Fruit fly (Drosophila melanogaster): Measurements from ENCODE around the gene CG7778.
A peak's percentile ranks its signal among the peaks of the same experiment; 100 is the strongest.

Gene CG7778

DNA sequence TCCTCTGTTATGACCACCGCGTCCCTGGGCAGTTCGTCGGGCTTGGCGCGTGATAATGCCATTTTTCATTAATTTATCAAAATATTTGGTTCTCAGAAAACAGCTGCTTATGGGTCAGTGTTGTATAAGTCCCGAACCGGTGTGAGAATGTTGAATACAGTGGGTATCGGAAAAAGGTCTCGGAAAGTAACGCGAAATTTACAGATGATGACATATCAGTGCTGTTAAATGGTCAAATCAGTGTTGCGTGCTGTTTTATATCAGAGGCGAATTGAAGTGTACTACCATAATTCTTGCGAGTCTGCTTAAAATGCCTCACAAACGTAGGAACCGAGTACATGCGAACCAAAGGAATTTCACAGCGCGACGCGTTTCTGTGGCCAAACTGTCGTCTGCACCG, 36.2 kb downstream of the CG7778 start, which contains the start of the genes CG13392 and Rcd4 (continued):
- TF ChIP-seq CG1832 (GFP tag; optimal IDR thresholded peaks at IDR 0.05) (no peak), CG30403 (GFP tag; optimal IDR thresholded peaks at IDR 0.05) (peak; percentile 71), Hmx (GFP tag; optimal IDR thresholded peaks at IDR 0.05) (no peak), HHEX (GFP tag; optimal IDR thresholded peaks at IDR 0.05) (peak; percentile 56), ci (GFP tag; IDR thresholded peaks at IDR 0.05) (peak; percentile 68; the same call in 2 of the 3 replicates), tgo (GFP tag; IDR thresholded peaks at IDR 0.05) (0 out of 3 replicates have a peak, but pooled peaks have one; percentile 20), aop (GFP tag; IDR thresholded peaks at IDR 0.05) (no peak), CG9876 (GFP tag; optimal IDR thresholded peaks at IDR 0.05) (peak; percentile 45), CG11398 (GFP tag; optimal IDR thresholded peaks at IDR 0.05) (peak; percentile 65), NfI (GFP tag; optimal IDR thresholded peaks at IDR 0.05) (peak; percentile 72), usp (GFP tag; optimal IDR thresholded peaks at IDR 0.05) (no peak), CG12391 (tag; optimal IDR thresholded peaks at IDR 0.05) (peak; percentile 47), Hand (GFP tag; optimal IDR thresholded peaks at IDR 0.05) (no peak), CG17912 (GFP tag; optimal IDR thresholded peaks at IDR 0.05) (no peak), Poxn (GFP tag; IDR thresholded peaks at IDR 0.05) (no peak), dpn (GFP tag; optimal IDR thresholded peaks at IDR 0.05) (peak; percentile 70 to 82), HmgZ (tag; optimal IDR thresholded peaks at IDR 0.05) (peak; percentile 84), lilli (GFP tag; optimal IDR thresholded peaks at IDR 0.05) (peak; percentile 83), wek (GFP tag; optimal IDR thresholded peaks at IDR 0.05) (no peak), sens (GFP tag) (peak; percentile 91), ab (GFP tag; optimal IDR thresholded peaks at IDR 0.05) (no peak), CG6765 (GFP tag; optimal IDR thresholded peaks at IDR 0.05) (peak; percentile 32), Hr51 (GFP tag; optimal IDR thresholded peaks at IDR 0.05) (peak; percentile 20 to 76), CG3838 (GFP tag; optimal IDR thresholded peaks at IDR 0.05) (no peak), CG17361 (GFP tag; IDR thresholded peaks at IDR 0.05) (peak; percentile 28; the same call in 1 of the 3 replicates), CG7928 (GFP tag; optimal IDR thresholded peaks at IDR 0.05) (peak; percentile 25), CG10431 (GFP tag; optimal IDR thresholded peaks at IDR 0.05) (peak; percentile 40), mld (GFP tag; IDR thresholded peaks at IDR 0.05; ENCODE audit: partially characterized antibody) (peak; percentile 13; the same call in 1 of the 3 replicates), nerfin-2 (GFP tag; IDR thresholded peaks at IDR 0.05; ENCODE audit: partially characterized antibody) (peak; percentile 58; the same call in 1 of the 2 replicates), CG3726 (GFP tag; IDR thresholded peaks at IDR 0.05) (no peak), Mrtf (GFP tag; IDR thresholded peaks at IDR 0.05) (0 out of 3 replicates have a peak, but pooled peaks have one; percentile 34), Hey (tag; optimal IDR thresholded peaks at IDR 0.05) (no peak), Opbp (GFP tag; IDR thresholded peaks at IDR 0.05; ENCODE audit: partially characterized antibody) (peak; percentile 77; the same call in 2 of the 3 replicates), hbn (GFP tag; IDR thresholded peaks at IDR 0.05; ENCODE audit: partially characterized antibody) (peak; percentile 53; the same call in 1 of the 2 replicates), Sox102F (GFP tag; optimal IDR thresholded peaks at IDR 0.05) (peak; percentile 16), CG7556 (GFP tag; optimal IDR thresholded peaks at IDR 0.05) (peak; percentile 59), sisA (GFP tag; IDR thresholded peaks at IDR 0.05) (0 out of 2 replicates have a peak, but pooled peaks have one; percentile 33), slbo (GFP tag; IDR thresholded peaks at IDR 0.05) (peak; percentile 85), ERR (GFP tag; optimal IDR thresholded peaks at IDR 0.05) (peak; percentile 81), Doc3 (GFP tag; IDR thresholded peaks at IDR 0.05; ENCODE audit: partially characterized antibody) (peak; percentile 67; the same call in 1 of the 3 replicates), CG14710 (tag; optimal IDR thresholded peaks at IDR 0.05) (peak; percentile 66), zf30C (GFP tag; optimal IDR thresholded peaks at IDR 0.05) (peak; percentile 36), Sox100B (GFP tag; optimal IDR thresholded peaks at IDR 0.05) (no peak), Dref (GFP tag; IDR thresholded peaks at IDR 0.05) (peak; percentile 57), CG31441 (GFP tag; IDR thresholded peaks at IDR 0.05) (no peak), CG2129 (GFP tag; IDR thresholded peaks at IDR 0.05; ENCODE audit: partially characterized antibody) (no peak), CG15479 (GFP tag; optimal IDR thresholded peaks at IDR 0.05) (no peak), CG6689 (GFP tag; IDR thresholded peaks at IDR 0.05) (0 out of 2 replicates have a peak, but pooled peaks have one; percentile 27), Mad (GFP tag; optimal IDR thresholded peaks at IDR 0.05) (peak; percentile 71), CG4360 (GFP tag; IDR thresholded peaks at IDR 0.05) (no peak)

Data from whole organism, embryonic.